Worm (Caenorhabditis elegans) whole organism, L3 larva: Measurements from ENCODE around the gene K09C6.9.
"Not testable (repeated sequence)": the region's sequence is repeated elsewhere in the genome, so short reads cannot be mapped to it uniquely, and the experiment has no call there.

Experiments used
- R02D3.7 ChIP-seq: fragments of 150-350 bp; optimal IDR thresholded peaks from 2 replicates; lab custom pipeline; 2014; ENCODE audit warnings: missing biosample characterization, missing genetic modification characterization
- aly-2 ChIP-seq: fragments of 150-350 bp; optimal IDR thresholded peaks from 2 replicates; lab custom pipeline; 2014; ENCODE audit warnings: missing biosample characterization, missing genetic modification characterization
- ceh-28 ChIP-seq: fragments of 150-350 bp; optimal IDR thresholded peaks from 2 replicates; lab custom pipeline; 2014; ENCODE audit warnings: missing biosample characterization, missing genetic modification reagents, missing genetic modification characterization
- ceh-82 ChIP-seq: fragments of 150-350 bp; optimal IDR thresholded peaks from 2 replicates; lab custom pipeline; 2014; ENCODE audit warnings: missing biosample characterization, missing genetic modification characterization
- ceh-9 ChIP-seq: sonication (generic microtip); optimal IDR thresholded peaks from 2 replicates; lab custom pipeline; 2018; ENCODE audit warnings: missing biosample characterization, missing genetic modification characterization
- elt-1 ChIP-seq: fragments of 150-350 bp; optimal IDR thresholded peaks from 2 replicates; lab custom pipeline; 2014; ENCODE audit warnings: missing biosample characterization, missing genetic modification characterization
- elt-2 ChIP-seq: sonication (generic microtip); optimal IDR thresholded peaks from 2 replicates; lab custom pipeline; 2016; ENCODE audit warnings: missing genetic modification reagents, mild to moderate bottlenecking, missing genetic modification characterization, missing compliant biosample characterization
- elt-3 ChIP-seq, 3 experiments: fragments of 150-350 bp in 1 of 3; sonication (generic microtip) in 2 of 3; optimal IDR thresholded peaks; 2 replicates in 2 of 3; 4 replicates in 1 of 3; lab custom pipeline; 2014 to 2017; ENCODE audit warnings: missing biosample characterization in 3 of 3, missing genetic modification characterization in 3 of 3
- eor-1 ChIP-seq, 2 experiments: fragments of 150-350 bp; optimal IDR thresholded peaks; 2 replicates each; lab custom pipeline; 2014 to 2018; ENCODE audit warnings: missing biosample characterization in 2 of 2, missing genetic modification characterization in 2 of 2
- fkh-10 ChIP-seq: sonication (generic microtip); optimal IDR thresholded peaks from 2 replicates; lab custom pipeline; 2017; ENCODE audit warnings: missing biosample characterization, missing genetic modification reagents, missing genetic modification characterization
- fos-1 ChIP-seq: fragments of 150-350 bp; optimal IDR thresholded peaks from 2 replicates; lab custom pipeline; 2014; ENCODE audit warnings: missing biosample characterization, missing genetic modification characterization
- jun-1 ChIP-seq: fragments of 150-350 bp; optimal IDR thresholded peaks from 2 replicates; lab custom pipeline; 2014; ENCODE audit warnings: missing biosample characterization, missing genetic modification reagents, missing genetic modification characterization
- lin-15B ChIP-seq: fragments of 150-350 bp; optimal IDR thresholded peaks from 2 replicates; lab custom pipeline; 2014; ENCODE audit warnings: missing biosample characterization, missing genetic modification characterization
- lsy-12 ChIP-seq: sonication (generic microtip); optimal IDR thresholded peaks from 2 replicates; lab custom pipeline; 2016; ENCODE audit warnings: mild to moderate bottlenecking, missing genetic modification characterization, missing compliant biosample characterization
- mdl-1 ChIP-seq: fragments of 150-350 bp; optimal IDR thresholded peaks from 2 replicates; lab custom pipeline; 2014; ENCODE audit warnings: missing biosample characterization, missing genetic modification characterization
- mml-1 ChIP-seq: fragments of 150-350 bp; sonication (generic microtip); optimal IDR thresholded peaks from 3 replicates; lab custom pipeline; 2014; ENCODE audit warnings: missing biosample characterization, missing genetic modification characterization
- nfya-1 ChIP-seq: sonication (generic microtip); optimal IDR thresholded peaks from 2 replicates; lab custom pipeline; 2017; ENCODE audit warnings: missing genetic modification characterization, mild to moderate bottlenecking, missing compliant biosample characterization, antibody characterized with exemption, moderate library complexity; ENCODE audit not compliant: insufficient read depth
- nhr-11 ChIP-seq: fragments of 150-350 bp; optimal IDR thresholded peaks from 2 replicates; lab custom pipeline; 2014; ENCODE audit warnings: missing biosample characterization, missing genetic modification characterization
- nhr-12 ChIP-seq: fragments of 150-350 bp; optimal IDR thresholded peaks from 2 replicates; lab custom pipeline; 2014; ENCODE audit warnings: missing biosample characterization, missing genetic modification characterization
- nhr-23 ChIP-seq: fragments of 150-350 bp; optimal IDR thresholded peaks from 2 replicates; lab custom pipeline; 2014; ENCODE audit warnings: missing biosample characterization, missing genetic modification reagents, missing genetic modification characterization
- nhr-25 ChIP-seq: sonication (generic microtip); optimal IDR thresholded peaks from 2 replicates; lab custom pipeline; 2017; ENCODE audit warnings: missing biosample characterization, missing genetic modification characterization
- nhr-43 ChIP-seq: sonication (generic microtip); optimal IDR thresholded peaks from 2 replicates; lab custom pipeline; 2016; ENCODE audit warnings: mild to moderate bottlenecking, missing genetic modification characterization, missing compliant biosample characterization; ENCODE audit not compliant: poor library complexity, severe bottlenecking
- nhr-76 ChIP-seq: fragments of 150-350 bp; sonication (generic microtip); optimal IDR thresholded peaks from 5 replicates; lab custom pipeline; 2014; ENCODE audit warnings: missing biosample characterization, missing genetic modification characterization
- nhr-77 ChIP-seq: fragments of 150-350 bp; optimal IDR thresholded peaks from 2 replicates; lab custom pipeline; 2014; ENCODE audit warnings: missing biosample characterization, missing genetic modification characterization
- pha-4 ChIP-seq: fragments of 150-350 bp; optimal IDR thresholded peaks from 2 replicates; lab custom pipeline; 2014; ENCODE audit warnings: missing biosample characterization, missing genetic modification reagents, missing genetic modification characterization
- pqm-1 ChIP-seq: fragments of 150-350 bp; optimal IDR thresholded peaks from 2 replicates; lab custom pipeline; 2017; ENCODE audit warnings: missing biosample characterization, missing genetic modification characterization, inconsistent platforms
- unc-39 ChIP-seq: sonication (generic microtip); optimal IDR thresholded peaks from 4 replicates; lab custom pipeline; 2017; ENCODE audit warnings: missing biosample characterization, missing genetic modification characterization
- unc-62 ChIP-seq: fragments of 150-350 bp; sonication (generic microtip); optimal IDR thresholded peaks from 4 replicates; lab custom pipeline; 2014; ENCODE audit warnings: missing biosample characterization, missing genetic modification reagents, missing genetic modification characterization
- zag-1 ChIP-seq: fragments of 150-350 bp; optimal IDR thresholded peaks from 2 replicates; lab custom pipeline; 2014; ENCODE audit warnings: missing biosample characterization, missing genetic modification characterization
- ztf-11 ChIP-seq: fragments of 150-350 bp; optimal IDR thresholded peaks from 2 replicates; lab custom pipeline; 2014; ENCODE audit warnings: missing biosample characterization, missing genetic modification characterization
- ztf-4 ChIP-seq: fragments of 150-350 bp; optimal IDR thresholded peaks from 2 replicates; lab custom pipeline; 2014; ENCODE audit warnings: missing biosample characterization, missing genetic modification characterization

Gene K09C6.9

DNA sequence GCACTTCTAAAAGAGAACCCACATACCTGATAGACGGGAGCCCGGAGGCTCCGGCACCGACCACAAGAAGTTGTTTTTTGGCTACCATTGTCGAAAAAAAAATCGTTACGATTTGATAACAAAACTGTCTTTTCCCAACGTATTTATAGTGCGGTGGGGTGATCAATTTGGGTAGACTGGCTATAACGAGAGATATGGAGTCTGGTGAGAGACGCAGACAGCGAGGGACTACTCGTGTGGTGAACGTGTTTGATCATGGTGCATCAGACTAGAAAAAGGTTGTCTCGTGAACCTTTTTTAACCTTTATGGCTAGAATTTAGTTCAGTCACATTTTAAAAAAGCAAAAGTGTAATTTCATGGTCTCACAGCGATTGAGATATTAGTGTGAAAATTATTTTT lies 48.6 kb upstream of the K09C6.9 start, which contains the start of gene fmo-5:
Gene fmo-5 (minus strand): TSS at position 206 of the 400 bp plus-strand sequence.
- TF ChIP-seq elt-3 (tag; optimal IDR thresholded peaks at IDR 0.05; lab: Kevin White, UChicago) (no peak), fkh-10 (GFP tag; lab: Kevin White, UChicago) (no peak), jun-1 (no peak), nhr-77 (no peak), elt-2 (tag; lab: Kevin White, UChicago) (peak; percentile 59), lin-15B (tag; lab: Kevin White, UChicago) (peak; percentile 5), nhr-76 (peak; percentile 31), nhr-25 (peak; percentile 30), nhr-43 (peak; percentile 52), nhr-23 (peak; percentile 10), pqm-1 (peak; percentile 42), eor-1 (tag; optimal IDR thresholded peaks at IDR 0.05; lab: Kevin White, UChicago) (no peak), nfya-1 (tag; lab: Kevin White, UChicago) (no peak), mml-1 (tag; lab: Kevin White, UChicago) (no peak), mdl-1 (peak; percentile 51)

DNA sequence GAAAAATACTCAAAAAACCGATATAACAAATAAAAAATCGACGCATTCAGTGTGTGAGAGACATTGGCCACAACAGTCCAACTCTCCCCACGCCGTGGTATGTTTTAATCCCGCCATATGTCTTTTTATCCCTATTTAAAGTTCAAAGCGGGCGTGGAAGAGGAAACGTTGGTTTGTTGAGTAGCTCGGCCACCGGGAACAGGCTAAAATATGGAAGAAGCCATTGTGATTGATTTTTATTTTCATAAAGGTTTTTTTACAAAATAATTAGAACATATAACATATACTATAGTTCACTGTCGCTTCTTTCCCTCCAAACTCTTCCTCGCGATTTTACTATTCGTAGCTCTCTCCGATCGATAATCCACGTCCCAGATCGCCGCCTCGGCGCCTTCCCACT lies 44.2 kb upstream of the K09C6.9 start, which contains the start of gene nas-32:
Gene nas-32 (minus strand): TSS at position 101 of the 400 bp plus-strand sequence.
- no peak for TF ChIP-seq lsy-12
- no peak for TF ChIP-seq aly-2 (tag; lab: Kevin White, UChicago)
- TF ChIP-seq nhr-12 (tag; lab: Kevin White, UChicago): no peak
- TF ChIP-seq jun-1: no peak
- no peak for TF ChIP-seq nhr-11 (tag; lab: Kevin White, UChicago)
- no peak for TF ChIP-seq nfya-1 (tag; lab: Kevin White, UChicago)

DNA sequence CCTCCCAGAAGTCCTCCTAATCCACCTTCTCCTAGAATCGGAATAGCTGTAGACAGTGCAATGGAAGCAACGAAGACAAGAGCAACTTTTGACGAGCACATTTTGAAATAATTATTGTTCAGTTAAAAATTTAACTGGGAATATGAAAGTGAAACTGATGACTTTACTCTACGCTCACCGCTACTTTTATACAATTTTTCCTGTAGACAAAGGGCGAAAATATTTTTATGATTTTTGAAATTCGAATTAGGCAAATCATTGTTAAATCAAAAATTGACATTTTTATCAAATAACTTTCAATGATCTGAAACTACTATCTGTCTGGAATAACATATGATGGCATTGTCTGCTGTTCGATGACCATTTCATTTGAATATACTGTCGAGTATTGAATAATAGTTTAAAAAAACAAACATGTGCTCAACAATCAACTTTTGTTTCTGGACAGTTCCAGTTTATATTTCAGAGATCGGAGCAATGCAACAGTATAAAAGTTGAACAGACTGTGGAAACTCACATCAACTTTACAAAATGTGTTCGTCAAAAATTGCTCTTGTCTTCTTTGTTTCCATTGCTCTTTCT lies 38.7 kb upstream of the K09C6.9 start, which contains the start of the genes srlf-23 and srlf-20:
Gene srlf-23 (minus strand): TSS at position 101 of the 582 bp plus-strand sequence.
Gene srlf-20 (plus strand): TSS at position 532 of the 582 bp plus-strand sequence.
- TF ChIP-seq mdl-1: no peak
- TF ChIP-seq ztf-11: no peak
- no peak for TF ChIP-seq zag-1 (tag; lab: Kevin White, UChicago)

DNA sequence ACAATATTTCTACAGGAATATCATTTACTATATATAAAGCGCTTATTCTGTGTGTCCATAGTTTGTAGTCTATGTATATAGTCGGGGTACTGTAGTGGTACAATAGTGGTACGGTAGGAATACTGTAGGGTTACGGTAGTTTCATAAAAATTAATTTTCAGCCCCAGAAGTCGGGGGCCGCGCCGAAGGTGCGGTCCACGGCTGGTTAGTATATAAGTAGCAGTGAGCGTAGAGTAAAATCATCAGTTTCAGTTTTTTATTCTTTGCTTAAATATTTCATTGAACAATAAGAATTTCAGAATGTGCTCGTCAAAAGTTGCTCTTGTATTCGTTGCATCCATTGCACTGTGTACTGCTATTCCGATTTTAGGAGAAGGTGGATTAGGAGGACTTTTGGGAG lies 36.0 kb upstream of the K09C6.9 start, which contains the start of gene srlf-22:
Gene srlf-22 (plus strand): TSS at position 301 of the 400 bp plus-strand sequence.
- TF ChIP-seq elt-2, lin-15B, ceh-9 (tag; lab: Kevin White, UChicago): not testable (repeated sequence)

DNA sequence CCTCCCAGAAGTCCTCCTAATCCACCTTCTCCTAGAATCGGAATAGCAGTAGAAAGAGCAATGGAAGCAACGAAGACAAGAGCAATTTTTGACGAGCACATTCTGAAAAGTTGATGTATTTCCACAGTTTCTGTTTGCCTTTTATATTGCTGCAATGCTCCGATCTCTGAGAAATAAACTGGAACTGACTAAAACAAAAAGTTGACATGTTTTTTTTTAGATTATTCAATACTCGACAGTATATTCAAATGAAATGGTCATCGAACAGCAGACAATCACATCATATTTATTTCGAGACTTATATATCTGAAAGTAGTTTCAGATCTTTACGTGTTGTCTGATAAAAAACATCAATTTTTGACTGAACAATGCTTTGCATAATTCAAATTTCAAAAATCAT lies 35.6 kb upstream of the K09C6.9 start, which contains the start of gene srlf-21:
Gene srlf-21 (minus strand): TSS at position 101 of the 400 bp plus-strand sequence.
- TF ChIP-seq ceh-82 (tag; lab: Kevin White, UChicago) (no peak), nhr-77 (no peak), mml-1 (tag; lab: Kevin White, UChicago) (no peak), R02D3.7 (tag; lab: Kevin White, UChicago) (no peak), nhr-76 (no peak), elt-1 (no peak), nfya-1 (tag; lab: Kevin White, UChicago) (no peak)

DNA sequence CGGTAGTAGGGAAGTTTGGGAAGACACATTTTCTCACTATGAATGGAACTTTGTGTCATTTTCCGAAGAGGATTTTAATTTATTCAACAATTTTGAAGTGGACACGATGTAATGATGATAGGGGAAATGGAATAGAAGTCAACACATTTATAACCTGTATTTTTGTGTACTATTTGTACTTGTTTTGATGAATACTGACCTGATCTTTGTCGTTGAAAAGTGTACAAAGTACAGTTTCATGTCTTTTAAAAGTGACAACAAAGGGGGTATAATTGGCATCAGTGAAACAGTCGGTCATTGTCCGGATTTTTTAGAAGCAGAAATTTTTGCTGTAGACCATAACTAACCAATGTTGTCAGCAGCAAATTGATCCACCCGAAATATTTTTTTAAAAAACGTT lies 34.4 kb upstream of the K09C6.9 start, which contains the start of gene T02B11.6:
Gene T02B11.6 (minus strand): TSS at position 101 of the 400 bp plus-strand sequence.
- TF ChIP-seq jun-1 (no peak), ztf-4 (tag; lab: Kevin White, UChicago) (no peak), nhr-23 (no peak), nhr-43 (no peak), nhr-12 (tag; lab: Kevin White, UChicago) (no peak), unc-62 (no peak), ceh-9 (tag; lab: Kevin White, UChicago) (no peak), ceh-28 (tag; lab: Kevin White, UChicago) (no peak), pha-4 (no peak), elt-3 (tag; optimal IDR thresholded peaks at IDR 0.05; lab: Kevin White, UChicago) (no peak), fkh-10 (GFP tag; lab: Kevin White, UChicago) (no peak), aly-2 (tag; lab: Kevin White, UChicago) (no peak), unc-39 (tag; lab: Kevin White, UChicago) (no peak), mml-1 (tag; lab: Kevin White, UChicago) (no peak), ztf-11 (no peak), zag-1 (tag; lab: Kevin White, UChicago) (no peak), eor-1 (tag; optimal IDR thresholded peaks at IDR 0.05; lab: Kevin White, UChicago) (no peak), ceh-82 (tag; lab: Kevin White, UChicago) (no peak), fos-1 (tag; lab: Kevin White, UChicago) (no peak)
